Fruit fly (Drosophila melanogaster) whole organism, wandering third instar larva: ENCODE data around the gene CG15452.

Experiments used
- CG32264 ChIP-seq: fragments of 200-800 bp; sonication (Bioruptor generic); optimal IDR thresholded peaks from 2 replicates; lab custom pipeline; 2016; ENCODE audit warnings: missing biosample characterization, missing genetic modification characterization
- CG9705 ChIP-seq: fragments of 200-800 bp; sonication (Bioruptor generic); optimal IDR thresholded peaks from 2 replicates; lab custom pipeline; 2018; ENCODE audit warnings: missing biosample characterization, mild to moderate bottlenecking, missing genetic modification characterization
- CrebA ChIP-seq: fragments of 200-800 bp; sonication (Bioruptor generic); optimal IDR thresholded peaks from 2 replicates; lab custom pipeline; 2016; ENCODE audit warnings: missing biosample characterization, mild to moderate bottlenecking, missing genetic modification characterization, borderline replicate concordance
- Dif ChIP-seq: fragments of 200-275, 200-300 bp; sonication (Bioruptor generic); optimal IDR thresholded peaks from 2 replicates; lab custom pipeline; 2018; ENCODE audit warnings: missing biosample characterization, missing genetic modification characterization; ENCODE audit not compliant: partially characterized antibody
- HLH106 ChIP-seq: fragments of 200-800 bp; optimal IDR thresholded peaks from 3 replicates; lab custom pipeline; 2019; ENCODE audit warnings: missing biosample characterization, mild to moderate bottlenecking, missing genetic modification characterization, moderate library complexity
- Hnf4 ChIP-seq: fragments of 200-800 bp; sonication (Bioruptor generic); optimal IDR thresholded peaks from 2 replicates; lab custom pipeline; 2016; ENCODE audit warnings: missing biosample characterization, mild to moderate bottlenecking, missing genetic modification characterization
- Hr78 ChIP-seq: fragments of >200 bp; optimal IDR thresholded peaks from 2 replicates; lab custom pipeline; 2017; ENCODE audit warnings: missing biosample characterization, missing genetic modification characterization
- Hr83 ChIP-seq: fragments of 200-300 bp; sonication (Bioruptor generic); optimal IDR thresholded peaks from 2 replicates; lab custom pipeline; 2016; ENCODE audit warnings: missing biosample characterization, mild to moderate bottlenecking, missing genetic modification characterization, moderate library complexity; ENCODE audit not compliant: poor library complexity, severe bottlenecking
- Jra ChIP-seq: sonication (Bioruptor generic); optimal IDR thresholded peaks from 2 replicates; lab custom pipeline; 2016; ENCODE audit warnings: missing biosample characterization, missing genetic modification characterization
- Mio ChIP-seq: sonication (Bioruptor generic); optimal IDR thresholded peaks from 2 replicates; lab custom pipeline; 2016; ENCODE audit warnings: missing biosample characterization, missing genetic modification characterization
- Myc ChIP-seq: fragments of >200 bp; optimal IDR thresholded peaks from 2 replicates; lab custom pipeline; 2017
- N ChIP-seq: fragments of >200 bp; optimal IDR thresholded peaks from 2 replicates; lab custom pipeline; 2018; ENCODE audit warnings: missing biosample characterization, missing external identifiers, missing genetic modification characterization
- OdsH ChIP-seq: fragments of 200-800 bp; sonication (Bioruptor generic); optimal IDR thresholded peaks from 2 replicates; lab custom pipeline; 2016; ENCODE audit warnings: missing biosample characterization, mild to moderate bottlenecking, missing genetic modification characterization
- Rel ChIP-seq, 2 experiments: fragments of 200-800 bp; sonication (Bioruptor generic) in 1 of 2; optimal IDR thresholded peaks; 2 replicates in 1 of 2; 3 replicates in 1 of 2; lab custom pipeline; 2016 to 2019; ENCODE audit warnings: mild to moderate bottlenecking in 2 of 2, missing biosample characterization in 2 of 2, missing genetic modification characterization in 2 of 2, moderate library complexity in 1 of 2
- Sp1 ChIP-seq: fragments of 200-800 bp; sonication (Bioruptor generic); optimal IDR thresholded peaks from 3 replicates; lab custom pipeline; 2019; ENCODE audit warnings: missing biosample characterization, mild to moderate bottlenecking, missing genetic modification characterization, moderate library complexity
- Vsx2 ChIP-seq: fragments of 200-300, 225-300 bp; sonication (Bioruptor generic); optimal IDR thresholded peaks from 2 replicates; lab custom pipeline; 2018; ENCODE audit warnings: missing biosample characterization, missing genetic modification characterization; ENCODE audit not compliant: partially characterized antibody
- brk ChIP-seq: fragments of 200-800 bp; sonication (Bioruptor generic); optimal IDR thresholded peaks from 2 replicates; lab custom pipeline; 2016; ENCODE audit warnings: missing biosample characterization, mild to moderate bottlenecking, missing genetic modification characterization
- dl ChIP-seq, 2 experiments: fragments of 175-275, 200-275 bp in 1 of 2; fragments of 200-275 bp in 1 of 2; sonication (Bioruptor generic); optimal IDR thresholded peaks; lab custom pipeline; 2018; ENCODE audit warnings: mild to moderate bottlenecking in 2 of 2, missing biosample characterization in 2 of 2, missing genetic modification characterization in 2 of 2, moderate library complexity in 2 of 2; ENCODE audit not compliant: partially characterized antibody in 2 of 2, insufficient read depth in 1 of 2
- dmrt93B ChIP-seq: fragments of 200-800 bp; sonication (Bioruptor generic); optimal IDR thresholded peaks from 2 replicates; lab custom pipeline; 2018; ENCODE audit warnings: missing biosample characterization, mild to moderate bottlenecking, missing genetic modification characterization
- dsf ChIP-seq: sonication (Bioruptor generic); optimal IDR thresholded peaks from 2 replicates; lab custom pipeline; 2016; ENCODE audit warnings: missing biosample characterization, missing genetic modification characterization, borderline replicate concordance
- ey ChIP-seq: fragments of 200-800 bp; sonication (Bioruptor generic); optimal IDR thresholded peaks from 2 replicates; lab custom pipeline; 2016; ENCODE audit warnings: missing biosample characterization, missing genetic modification characterization
- foxo ChIP-seq, 2 experiments: fragments of 200-800 bp; sonication (Bioruptor generic); optimal IDR thresholded peaks; 2 replicates in 1 of 2; 3 replicates in 1 of 2; lab custom pipeline; 2016 to 2017; ENCODE audit warnings: missing biosample characterization in 2 of 2, missing genetic modification characterization in 2 of 2
- fru ChIP-seq: fragments of 200-800 bp; sonication (Bioruptor generic); optimal IDR thresholded peaks from 3 replicates; lab custom pipeline; 2016; ENCODE audit warnings: missing biosample characterization, mild to moderate bottlenecking, missing genetic modification characterization
- h ChIP-seq: fragments of 200-800 bp; sonication (Bioruptor generic); optimal IDR thresholded peaks from 3 replicates; lab custom pipeline; 2016; ENCODE audit warnings: missing biosample characterization, mild to moderate bottlenecking, missing genetic modification characterization
- jim ChIP-seq: fragments of 175-275, 200-325 bp; sonication (Bioruptor generic); optimal IDR thresholded peaks from 2 replicates; lab custom pipeline; 2016; ENCODE audit warnings: missing biosample characterization, mild to moderate bottlenecking, missing genetic modification characterization
- lola ChIP-seq: fragments of >200 bp; optimal IDR thresholded peaks from 2 replicates; lab custom pipeline; 2017; ENCODE audit warnings: missing biosample characterization, missing genetic modification characterization
- pan ChIP-seq: fragments of >200 bp; optimal IDR thresholded peaks from 2 replicates; lab custom pipeline; 2017
- psq ChIP-seq: fragments of 200-800 bp; sonication (Bioruptor generic); optimal IDR thresholded peaks from 3 replicates; lab custom pipeline; 2017; ENCODE audit warnings: missing biosample characterization, mild to moderate bottlenecking, missing genetic modification characterization, moderate library complexity
- rgr ChIP-seq: fragments of 200-800 bp; sonication (Bioruptor generic); optimal IDR thresholded peaks from 3 replicates; lab custom pipeline; 2016; ENCODE audit warnings: missing biosample characterization, mild to moderate bottlenecking, missing genetic modification characterization
- tai ChIP-seq: sonication (Bioruptor generic); optimal IDR thresholded peaks from 2 replicates; lab custom pipeline; 2016; ENCODE audit warnings: missing biosample characterization, missing genetic modification characterization
- usp ChIP-seq: fragments of >200 bp; optimal IDR thresholded peaks from 2 replicates; lab custom pipeline; 2017; ENCODE audit warnings: missing biosample characterization, missing genetic modification characterization

Gene CG15452

DNA sequence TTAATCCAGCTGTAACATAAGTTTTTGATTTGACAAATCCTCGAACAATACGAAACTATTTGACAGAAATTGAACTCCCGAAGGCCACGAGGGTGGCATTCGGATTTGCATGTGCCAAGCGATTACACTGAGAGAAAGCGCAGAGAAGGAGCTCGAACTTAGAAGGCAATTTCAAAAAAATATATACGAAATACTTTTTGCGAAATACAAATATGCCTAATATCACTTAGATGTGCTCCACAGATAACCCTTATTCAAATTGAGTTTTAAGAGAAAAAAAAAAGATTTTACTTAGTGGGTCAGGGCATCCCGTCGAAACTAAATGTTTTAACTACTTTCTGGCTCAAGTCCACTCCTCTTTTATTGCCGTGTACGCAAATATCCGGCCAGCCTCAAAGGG, 17.2 kb downstream of the CG15452 start:
- no peak for TF ChIP-seq psq
- peak in 1 of 2 experiments; percentile 6 for TF ChIP-seq foxo (GFP tag; optimal IDR thresholded peaks at IDR 0.05; lab: Kevin White, UChicago)
- TF ChIP-seq tai (GFP tag; lab: Kevin White, UChicago), result no peak
- no peak for TF ChIP-seq CG9705 (GFP tag; lab: Kevin White, UChicago)
- TF ChIP-seq Dif (GFP tag; lab: Kevin White, UChicago), result no peak

DNA sequence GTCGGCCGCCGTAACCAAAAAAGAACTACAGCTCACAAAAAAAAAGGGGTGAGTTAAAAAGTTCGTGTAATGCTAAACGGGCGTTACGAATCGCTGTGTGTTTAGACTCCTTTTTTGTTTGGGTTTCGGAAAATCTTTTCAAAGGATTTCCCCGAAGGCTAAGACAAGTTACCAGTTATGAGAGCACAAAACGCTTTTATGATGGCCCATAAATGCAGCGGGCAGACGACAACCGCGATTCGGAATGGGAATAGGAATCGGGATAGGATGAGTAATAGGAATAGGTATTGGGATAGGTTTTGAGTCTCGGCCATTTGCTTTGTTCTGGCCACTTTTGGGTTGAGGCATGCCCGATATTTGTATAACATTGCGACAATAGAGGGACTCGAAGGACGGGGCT, 21.3 kb downstream of the CG15452 start:
- TF ChIP-seq jim (no peak), lola (no peak), HLH106 (tag; lab: Kevin White, UChicago) (no peak), rgr (no peak), dmrt93B (GFP tag; lab: Kevin White, UChicago) (no peak), Hr83 (GFP tag; lab: Kevin White, UChicago) (no peak), OdsH (GFP tag; lab: Kevin White, UChicago) (no peak), N (GFP tag; lab: Kevin White, UChicago) (no peak), Vsx2 (GFP tag; lab: Kevin White, UChicago) (no peak), dl (GFP tag; optimal IDR thresholded peaks at IDR 0.05; lab: Kevin White, UChicago; ENCODE audit: insufficient read depth in 1 of 2, partially characterized antibody in 2 of 2) (no peak), Mio (no peak)
- TF ChIP-seq, all 38 proteins: peak for 0

DNA sequence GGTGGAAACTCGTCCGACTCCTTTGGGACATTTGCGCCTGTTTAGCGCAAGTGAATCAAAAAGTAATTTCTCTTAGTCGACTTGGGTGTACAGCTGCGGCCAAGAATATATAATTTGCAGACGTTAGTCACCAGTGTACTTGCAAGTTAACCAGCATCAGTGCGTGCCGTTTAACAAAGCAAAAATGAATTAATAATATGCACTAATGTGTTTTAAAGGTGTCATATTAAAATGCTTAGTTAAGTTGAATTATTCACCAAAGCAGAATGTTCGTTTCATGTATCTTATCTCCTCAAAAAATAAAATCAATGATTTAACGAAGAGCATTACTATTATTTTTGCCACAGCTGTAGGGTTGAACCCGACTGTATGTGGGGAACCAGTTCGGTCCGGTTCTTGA, 22.6 kb downstream of the CG15452 start:
- no peak for TF ChIP-seq CG9705 (GFP tag; lab: Kevin White, UChicago)
- TF ChIP-seq jim, result no peak
- no peak for TF ChIP-seq N (GFP tag; lab: Kevin White, UChicago)
- TF ChIP-seq Rel (GFP tag; optimal IDR thresholded peaks at IDR 0.05; lab: Kevin White, UChicago), result no peak
- TF ChIP-seq Rel (tag; optimal IDR thresholded peaks at IDR 0.05; lab: Kevin White, UChicago), result no peak
- TF ChIP-seq fru (GFP tag; lab: Kevin White, UChicago), result no peak
- no peak for TF ChIP-seq lola
- TF ChIP-seq h (GFP tag; lab: Kevin White, UChicago), result no peak
- TF ChIP-seq brk (GFP tag; lab: Kevin White, UChicago), result no peak
- TF ChIP-seq HLH106 (tag; lab: Kevin White, UChicago), result no peak
- no peak for TF ChIP-seq Hr83 (GFP tag; lab: Kevin White, UChicago)
- no peak for TF ChIP-seq Hr78
- TF ChIP-seq rgr, result no peak
- no peak for TF ChIP-seq usp (GFP tag; lab: Kevin White, UChicago)

DNA sequence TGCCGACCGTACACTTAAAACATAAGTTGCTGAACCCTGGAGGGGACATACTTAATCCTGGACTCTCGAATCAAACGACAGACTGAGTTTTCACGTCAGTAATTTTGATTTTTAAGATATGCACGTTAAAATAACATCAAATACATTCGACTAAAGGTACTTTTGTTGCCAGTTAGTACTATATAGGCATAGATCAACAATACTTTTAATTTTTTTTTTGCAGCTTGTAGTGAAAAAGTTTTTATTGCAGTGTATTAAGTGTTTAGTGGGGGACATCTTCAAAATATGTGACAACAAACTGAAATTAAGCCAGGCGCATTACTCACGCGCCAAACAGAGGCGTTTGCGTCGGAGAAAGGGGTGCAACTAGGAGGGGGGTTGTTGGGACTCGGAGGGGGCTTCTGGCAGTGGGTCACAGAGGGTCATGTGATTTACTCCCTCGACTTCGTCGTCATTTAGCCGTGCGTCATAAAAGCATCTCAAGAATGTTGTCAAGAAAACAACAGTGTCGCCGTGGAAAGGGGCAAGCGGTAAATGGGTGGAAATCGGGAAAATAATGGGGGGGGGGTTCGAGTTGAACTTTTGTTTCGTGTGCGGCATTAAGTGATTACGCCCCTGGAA, 23.9 kb downstream of the CG15452 start:
- TF ChIP-seq Myc (no peak), foxo (GFP tag; optimal IDR thresholded peaks at IDR 0.05; lab: Kevin White, UChicago) (no peak), dsf (GFP tag; lab: Kevin White, UChicago) (no peak), Rel (GFP tag; optimal IDR thresholded peaks at IDR 0.05; lab: Kevin White, UChicago) (no peak), Rel (tag; optimal IDR thresholded peaks at IDR 0.05; lab: Kevin White, UChicago) (no peak), jim (no peak), ey (GFP tag; lab: Kevin White, UChicago) (no peak), CG9705 (GFP tag; lab: Kevin White, UChicago) (no peak), Sp1 (GFP tag; lab: Kevin White, UChicago) (no peak), N (GFP tag; lab: Kevin White, UChicago) (no peak), usp (GFP tag; lab: Kevin White, UChicago) (no peak), h (GFP tag; lab: Kevin White, UChicago) (no peak), Hnf4 (GFP tag; lab: Kevin White, UChicago) (no peak), pan (lab: Kevin White, UChicago) (no peak), CrebA (GFP tag; lab: Kevin White, UChicago) (no peak), Jra (GFP tag; lab: Kevin White, UChicago) (no peak), lola (no peak)

DNA sequence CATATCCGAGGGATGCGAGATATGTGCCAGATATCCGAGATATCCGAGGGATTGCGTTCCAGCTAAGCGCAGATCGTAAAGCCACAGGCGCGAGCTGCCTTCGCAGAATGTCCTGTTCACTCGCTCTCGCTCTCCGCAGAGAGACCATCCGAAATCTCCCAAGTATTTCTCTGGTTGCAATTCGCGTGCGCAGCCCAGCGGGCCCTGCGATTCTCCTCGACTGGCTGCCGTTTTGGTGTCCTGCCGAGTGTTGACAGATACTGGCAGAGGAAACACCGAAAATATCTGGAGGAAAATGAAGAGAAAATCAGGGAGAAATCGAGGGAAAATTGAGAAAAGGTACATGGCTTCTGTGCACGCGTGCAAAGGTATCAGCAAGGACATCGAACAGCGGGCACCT, 28.3 kb downstream of the CG15452 start:
- TF ChIP-seq Myc (no peak), Jra (GFP tag; lab: Kevin White, UChicago) (no peak), CG9705 (GFP tag; lab: Kevin White, UChicago) (no peak), HLH106 (tag; lab: Kevin White, UChicago) (no peak), tai (GFP tag; lab: Kevin White, UChicago) (no peak), Mio (no peak), CrebA (GFP tag; lab: Kevin White, UChicago) (no peak), jim (no peak), brk (GFP tag; lab: Kevin White, UChicago) (no peak), Dif (GFP tag; lab: Kevin White, UChicago) (no peak), pan (lab: Kevin White, UChicago) (no peak), Rel (GFP tag; optimal IDR thresholded peaks at IDR 0.05; lab: Kevin White, UChicago) (no peak), Rel (tag; optimal IDR thresholded peaks at IDR 0.05; lab: Kevin White, UChicago) (no peak), CG32264 (GFP tag; lab: Kevin White, UChicago) (no peak), psq (no peak), rgr (no peak), Hr78 (no peak), ey (GFP tag; lab: Kevin White, UChicago) (no peak), OdsH (GFP tag; lab: Kevin White, UChicago) (no peak), h (GFP tag; lab: Kevin White, UChicago) (no peak), usp (GFP tag; lab: Kevin White, UChicago) (no peak)
- TF ChIP-seq, all 38 proteins: peak for 0
